Worm (Caenorhabditis elegans) whole organism, L4 larva: Measurements from ENCODE around the gene Y75B8A.39.
A peak's percentile ranks its signal among the peaks of the same experiment; 100 is the strongest.

Experiments used
- F26F4.8 ChIP-seq: fragments of 200-800 bp; sonication (Bioruptor generic); conservative IDR thresholded peaks from 2 replicates; pipeline ENCODE4 v1.3.6; 2022; ENCODE audit warnings: missing genetic modification characterization, missing compliant biosample characterization
- F44E2.7 ChIP-seq: fragments of 200-800 bp; sonication (Bioruptor generic); IDR thresholded peaks from 2 replicates; pipeline ENCODE4 v2.1.2; 2022; ENCODE audit warnings: missing genetic modification characterization, missing compliant biosample characterization
- F49E8.2 ChIP-seq: sonication (generic microtip); optimal IDR thresholded peaks from 2 replicates; lab custom pipeline; 2016; ENCODE audit warnings: missing compliant biosample characterization, mild to moderate bottlenecking, missing genetic modification characterization, borderline replicate concordance
- R02D3.7 ChIP-seq: fragments of 150-350 bp; sonication (generic microtip); optimal IDR thresholded peaks from 3 replicates; lab custom pipeline; 2014; ENCODE audit warnings: missing biosample characterization, missing genetic modification characterization
- T20F7.1 ChIP-seq: fragments of 200-800 bp; sonication (Bioruptor generic); optimal IDR thresholded peaks from 2 replicates; lab custom pipeline; 2018; ENCODE audit warnings: mild to moderate bottlenecking, missing genetic modification characterization, missing compliant biosample characterization
- T26A8.4 ChIP-seq: fragments of 200-800 bp; sonication (Bioruptor generic); IDR thresholded peaks from 2 replicates; pipeline ENCODE4 v1.3.6; 2022; ENCODE audit warnings: missing genetic modification characterization, missing compliant biosample characterization
- arid-1 ChIP-seq: fragments of 200-800 bp; sonication (Bioruptor generic); conservative IDR thresholded peaks from 2 replicates; pipeline ENCODE4 v1.3.6; 2022; ENCODE audit warnings: missing genetic modification reagents, missing genetic modification characterization, missing compliant biosample characterization
- ceh-20 ChIP-seq: fragments of 200-800 bp; sonication (Bioruptor generic); IDR thresholded peaks from 2 replicates; pipeline ENCODE4 v1.3.6; 2022; ENCODE audit warnings: missing genetic modification reagents, missing genetic modification characterization, missing compliant biosample characterization
- ceh-28 ChIP-seq: fragments of 150-350 bp; optimal IDR thresholded peaks from 2 replicates; lab custom pipeline; 2014; ENCODE audit warnings: missing biosample characterization, missing genetic modification reagents, missing genetic modification characterization
- ceh-32 ChIP-seq: sonication (generic microtip); optimal IDR thresholded peaks from 2 replicates; lab custom pipeline; 2016; ENCODE audit warnings: mild to moderate bottlenecking, missing genetic modification characterization, missing compliant biosample characterization; ENCODE audit not compliant: poor library complexity
- ceh-44 ChIP-seq: fragments of 200-800 bp; sonication (Bioruptor generic); IDR thresholded peaks from 2 replicates; pipeline ENCODE4 v1.3.6; 2022; ENCODE audit warnings: missing genetic modification reagents, missing genetic modification characterization, missing compliant biosample characterization
- ces-1 ChIP-seq: fragments of 150-350 bp; sonication (generic microtip); optimal IDR thresholded peaks from 4 replicates; lab custom pipeline; 2014; ENCODE audit warnings: missing biosample characterization, missing genetic modification reagents, missing genetic modification characterization
- ctbp-1 ChIP-seq: fragments of 200-800 bp; sonication (Bioruptor generic); IDR thresholded peaks from 2 replicates; pipeline ENCODE4 v1.3.6; 2022; ENCODE audit warnings: missing genetic modification reagents, missing genetic modification characterization, missing compliant biosample characterization
- daf-12 ChIP-seq: fragments of 150-350 bp; optimal IDR thresholded peaks from 2 replicates; lab custom pipeline; 2014; ENCODE audit warnings: missing biosample characterization, missing genetic modification reagents, missing genetic modification characterization
- daf-16 ChIP-seq, 3 experiments: sonication (generic microtip); optimal IDR thresholded peaks; 2 replicates each; lab custom pipeline; 2016 to 2017; ENCODE audit warnings: missing genetic modification characterization in 3 of 3, missing genetic modification reagents in 3 of 3, mild to moderate bottlenecking in 2 of 3, missing compliant biosample characterization in 2 of 3, missing biosample characterization in 1 of 3, moderate library complexity in 1 of 3
- daf-8 ChIP-seq: fragments of 200-800 bp; sonication (Bioruptor generic); IDR thresholded peaks from 2 replicates; pipeline ENCODE4 v1.3.6; 2022; ENCODE audit warnings: missing genetic modification characterization, missing compliant biosample characterization
- dmd-6 ChIP-seq: fragments of 200-800 bp; sonication (Bioruptor generic); IDR thresholded peaks from 2 replicates; pipeline ENCODE4 v1.3.6; 2022; ENCODE audit warnings: missing genetic modification reagents, missing genetic modification characterization, missing compliant biosample characterization
- duxl-1 ChIP-seq: sonication (generic microtip); optimal IDR thresholded peaks from 2 replicates; lab custom pipeline; 2016; ENCODE audit warnings: mild to moderate bottlenecking, missing genetic modification characterization, moderate library complexity, missing compliant biosample characterization; ENCODE audit not compliant: poor library complexity
- dve-1 ChIP-seq: sonication (generic microtip); optimal IDR thresholded peaks from 2 replicates; lab custom pipeline; 2017; ENCODE audit warnings: antibody characterized with exemption, mild to moderate bottlenecking, missing genetic modification characterization, missing compliant biosample characterization; ENCODE audit not compliant: insufficient read depth
- egl-27 ChIP-seq: sonication (generic microtip); optimal IDR thresholded peaks from 3 replicates; lab custom pipeline; 2017; ENCODE audit warnings: missing biosample characterization, missing genetic modification reagents, missing genetic modification characterization
- fos-1 ChIP-seq: fragments of 150-350 bp; optimal IDR thresholded peaks from 2 replicates; lab custom pipeline; 2014; ENCODE audit warnings: missing biosample characterization, missing genetic modification characterization
- hlh-11 ChIP-seq: fragments of 200-800 bp; sonication (Bioruptor generic); optimal IDR thresholded peaks from 2 replicates; lab custom pipeline; 2018; ENCODE audit warnings: mild to moderate bottlenecking, missing genetic modification characterization, missing compliant biosample characterization
- hlh-30 ChIP-seq: sonication (generic microtip); optimal IDR thresholded peaks from 2 replicates; lab custom pipeline; 2017; ENCODE audit warnings: antibody characterized with exemption, mild to moderate bottlenecking, missing genetic modification characterization, missing compliant biosample characterization; ENCODE audit not compliant: insufficient read depth
- lim-7 ChIP-seq: fragments of 200-800 bp; sonication (Bioruptor generic); IDR thresholded peaks from 2 replicates; pipeline ENCODE4 v1.3.6; 2022; ENCODE audit warnings: missing genetic modification characterization, missing compliant biosample characterization
- lin-13 ChIP-seq: fragments of 150-350 bp; optimal IDR thresholded peaks from 2 replicates; lab custom pipeline; 2014; ENCODE audit warnings: missing biosample characterization, missing genetic modification reagents, missing genetic modification characterization
- lin-15B ChIP-seq: fragments of 150-350 bp; sonication (generic microtip); optimal IDR thresholded peaks from 3 replicates; lab custom pipeline; 2014; ENCODE audit warnings: missing biosample characterization, missing genetic modification characterization
- lin-38 ChIP-seq: fragments of 200-800 bp; sonication (Bioruptor generic); IDR thresholded peaks from 2 replicates; pipeline ENCODE4 v1.3.6; 2022; ENCODE audit warnings: missing genetic modification reagents, missing genetic modification characterization, missing compliant biosample characterization
- lin-39 ChIP-seq: fragments of 150-350 bp; optimal IDR thresholded peaks from 2 replicates; lab custom pipeline; 2014; ENCODE audit warnings: missing biosample characterization, missing genetic modification reagents, missing genetic modification characterization
- madf-5 ChIP-seq, 2 experiments: fragments of 200-800 bp; sonication (Bioruptor generic); IDR thresholded peaks; 2 replicates each; pipeline ENCODE4 v1.3.6; 2022; ENCODE audit warnings: missing compliant biosample characterization in 2 of 2, missing genetic modification characterization in 2 of 2
- mes-2 ChIP-seq: sonication (generic microtip); optimal IDR thresholded peaks from 2 replicates; lab custom pipeline; 2016; ENCODE audit warnings: missing genotype, mild to moderate bottlenecking, missing genetic modification characterization, missing compliant biosample characterization; ENCODE audit not compliant: poor library complexity, severe bottlenecking
- mxl-3 ChIP-seq: fragments of 200-800 bp; sonication (Bioruptor generic); optimal IDR thresholded peaks from 2 replicates; lab custom pipeline; 2018; ENCODE audit warnings: mild to moderate bottlenecking, missing genetic modification characterization, missing compliant biosample characterization
- nhr-10 ChIP-seq: fragments of 150-350 bp; optimal IDR thresholded peaks from 2 replicates; lab custom pipeline; 2014; ENCODE audit warnings: missing biosample characterization, missing genetic modification characterization
- nhr-102 ChIP-seq: sonication (generic microtip); optimal IDR thresholded peaks from 2 replicates; lab custom pipeline; 2016; ENCODE audit warnings: mild to moderate bottlenecking, missing genetic modification characterization, moderate library complexity, missing compliant biosample characterization
- nhr-111 ChIP-seq: fragments of 200-800 bp; sonication (Bioruptor generic); optimal IDR thresholded peaks from 2 replicates; lab custom pipeline; 2018; ENCODE audit warnings: mild to moderate bottlenecking, missing genetic modification characterization, missing compliant biosample characterization
- nhr-6 ChIP-seq: fragments of 150-350 bp; optimal IDR thresholded peaks from 2 replicates; lab custom pipeline; 2014; ENCODE audit warnings: missing biosample characterization, missing genetic modification characterization
- nhr-76 ChIP-seq: fragments of 150-350 bp; optimal IDR thresholded peaks from 2 replicates; lab custom pipeline; 2014; ENCODE audit warnings: missing biosample characterization, missing genetic modification characterization
- nhr-77 ChIP-seq: fragments of 150-350 bp; optimal IDR thresholded peaks from 2 replicates; lab custom pipeline; 2014; ENCODE audit warnings: missing biosample characterization, missing genetic modification characterization
- pha-4 ChIP-seq, 2 experiments: fragments of 150-350 bp in 1 of 2; fragments of 200-800 bp in 1 of 2; sonication (Bioruptor generic) in 1 of 2; IDR thresholded peaks in 1 of 2; optimal IDR thresholded peaks in 1 of 2; 2 replicates each; pipeline versions ENCODE4 v1.3.6 to Lab custom; 2014 to 2022; ENCODE audit warnings: missing genetic modification characterization in 2 of 2, missing genetic modification reagents in 2 of 2, missing biosample characterization in 1 of 2, missing compliant biosample characterization in 1 of 2
- pqm-1 ChIP-seq: sonication (generic microtip); optimal IDR thresholded peaks from 2 replicates; lab custom pipeline; 2017; ENCODE audit warnings: missing biosample characterization, missing genetic modification characterization
- saeg-2 ChIP-seq: fragments of 200-800 bp; sonication (Bioruptor generic); IDR thresholded peaks from 2 replicates; pipeline ENCODE4 v1.3.6; 2022; ENCODE audit warnings: missing genetic modification reagents, missing genetic modification characterization, missing compliant biosample characterization
- skn-1 ChIP-seq: fragments of 150-350 bp; optimal IDR thresholded peaks from 2 replicates; lab custom pipeline; 2014; ENCODE audit warnings: missing biosample characterization, missing genetic modification characterization
- snpc-1.2 ChIP-seq: fragments of 200-800 bp; sonication (Bioruptor generic); IDR thresholded peaks from 2 replicates; pipeline ENCODE4 v1.3.6; 2022; ENCODE audit warnings: missing genetic modification reagents, missing genetic modification characterization, missing compliant biosample characterization
- snpc-4 ChIP-seq: fragments of 150-350 bp; optimal IDR thresholded peaks from 2 replicates; lab custom pipeline; 2014; ENCODE audit warnings: missing biosample characterization, missing genetic modification characterization
- spr-1 ChIP-seq: sonication (generic microtip); optimal IDR thresholded peaks from 2 replicates; lab custom pipeline; 2016; ENCODE audit warnings: mild to moderate bottlenecking, missing genetic modification characterization, missing compliant biosample characterization
- unc-39 ChIP-seq: sonication (generic microtip); optimal IDR thresholded peaks from 2 replicates; lab custom pipeline; 2017; ENCODE audit warnings: missing biosample characterization, missing genetic modification characterization
- zag-1 ChIP-seq: fragments of 150-350 bp; optimal IDR thresholded peaks from 2 replicates; lab custom pipeline; 2014; ENCODE audit warnings: missing biosample characterization, missing genetic modification characterization
- zfp-2 ChIP-seq: sonication (generic microtip); optimal IDR thresholded peaks from 2 replicates; lab custom pipeline; 2016; ENCODE audit warnings: mild to moderate bottlenecking, missing genetic modification characterization, missing compliant biosample characterization
- zfp-3 ChIP-seq: fragments of 200-800 bp; sonication (Bioruptor generic); conservative IDR thresholded peaks from 2 replicates; pipeline ENCODE4 v1.3.6; 2022; ENCODE audit warnings: missing genetic modification reagents, missing genetic modification characterization, missing compliant biosample characterization
- zip-11 ChIP-seq: fragments of 200-800 bp; sonication (Bioruptor generic); IDR thresholded peaks from 2 replicates; pipeline ENCODE4 v1.3.6; 2022; ENCODE audit warnings: missing genetic modification characterization, missing compliant biosample characterization
- ztf-7 ChIP-seq: fragments of 150-350 bp; optimal IDR thresholded peaks from 2 replicates; lab custom pipeline; 2014; ENCODE audit warnings: missing biosample characterization, missing genetic modification characterization

The Y75B8A.39 gene

ce11 chrIII:12351301-12351700, 38.3 kb downstream of the Y75B8A.39 start, which contains the start of the genes pph-4.1 and Y75B8A.31 (continued):
- TF ChIP-seq dve-1 (tag; lab: Kevin White, UChicago), result peak; percentile 84
- peak; percentile 22 for TF ChIP-seq ztf-7 (tag; lab: Kevin White, UChicago)
- TF ChIP-seq ceh-20, result peak; percentile 54; the same call in 1 of the 2 replicates
- TF ChIP-seq pqm-1, result no peak
- TF ChIP-seq daf-16 (GFP tag; optimal IDR thresholded peaks at IDR 0.05; lab: Kevin White, UChicago), result peak; percentile 12 to 45
- peak; percentile 37 for TF ChIP-seq daf-16 (tag; optimal IDR thresholded peaks at IDR 0.05; lab: Kevin White, UChicago)
- TF ChIP-seq lin-38, result peak; percentile 99
- TF ChIP-seq nhr-10 (tag; lab: Kevin White, UChicago), result no peak
- peak; percentile 41 for TF ChIP-seq spr-1 (tag; lab: Kevin White, UChicago)
- TF ChIP-seq pha-4 (GFP tag; IDR thresholded peaks at IDR 0.05; lab: Robert Waterston, UW), result peak; percentile 69
- no peak for TF ChIP-seq pha-4 (tag; optimal IDR thresholded peaks at IDR 0.05; lab: Kevin White, UChicago)
- TF ChIP-seq hlh-11 (tag; lab: Kevin White, UChicago), result peak; percentile 75
- TF ChIP-seq zfp-2 (tag; lab: Kevin White, UChicago), result peak; percentile 44
- peak; percentile 65 for TF ChIP-seq nhr-77 (tag; lab: Kevin White, UChicago)
- no peak for TF ChIP-seq fos-1 (tag; lab: Kevin White, UChicago)
- TF ChIP-seq mxl-3 (GFP tag; lab: Kevin White, UChicago), result no peak
- no peak for TF ChIP-seq ces-1 (GFP tag; lab: Kevin White, UChicago)
- no peak for TF ChIP-seq ceh-32 (tag; lab: Kevin White, UChicago)
- no peak for TF ChIP-seq daf-12
- TF ChIP-seq mes-2 (tag; lab: Kevin White, UChicago), result peak; percentile 99
- peak; percentile 75 for TF ChIP-seq dmd-6 (GFP tag; lab: Robert Waterston, UW)
- TF ChIP-seq duxl-1 (tag; lab: Kevin White, UChicago), result peak; percentile 0
- peak; percentile 54; the same call in 1 of the 2 replicates for TF ChIP-seq arid-1 (GFP tag; lab: Robert Waterston, UW)
- no peak for TF ChIP-seq ceh-28 (tag; lab: Kevin White, UChicago)
- 0 out of 2 replicates have a peak, but pooled peaks have one; percentile 31 for TF ChIP-seq ceh-44 (GFP tag; lab: Robert Waterston, UW)
- no peak for TF ChIP-seq snpc-4 (tag; lab: Kevin White, UChicago)
- peak; percentile 77 for TF ChIP-seq nhr-6 (tag; lab: Kevin White, UChicago)
- no peak for TF ChIP-seq unc-39 (tag; lab: Kevin White, UChicago)
- TF ChIP-seq lin-15B (tag; lab: Kevin White, UChicago), result peak; percentile 84
- TF ChIP-seq egl-27 (tag; lab: Kevin White, UChicago), result no peak
- TF ChIP-seq daf-8 (GFP tag; lab: Robert Waterston, UW), result no peak
- TF ChIP-seq F44E2.7 (GFP tag; lab: Robert Waterston, UW), result no peak
- peak; percentile 71 for TF ChIP-seq nhr-102
- peak; percentile 53 for TF ChIP-seq T26A8.4
- TF ChIP-seq T20F7.1 (GFP tag; lab: Kevin White, UChicago), result no peak
- TF ChIP-seq F26F4.8 (GFP tag; lab: Robert Waterston, UW), result no peak
- no peak for TF ChIP-seq nhr-111
- TF ChIP-seq ctbp-1, result no peak
- TF ChIP-seq nhr-76 (tag; lab: Kevin White, UChicago), result no peak
- TF ChIP-seq madf-5 (GFP tag; IDR thresholded peaks at IDR 0.05; lab: Robert Waterston, UW), result no peak
- peak; percentile 81 for TF ChIP-seq lin-13 (GFP tag; lab: Kevin White, UChicago)
- no peak for TF ChIP-seq zag-1 (tag; lab: Kevin White, UChicago)
- TF ChIP-seq saeg-2 (GFP tag; lab: Robert Waterston, UW), result no peak
- TF ChIP-seq R02D3.7 (tag; lab: Kevin White, UChicago), result no peak
- TF ChIP-seq zfp-3 (GFP tag; lab: Robert Waterston, UW), result 0 out of 2 replicates have a peak, but pooled peaks have one; percentile 27
- peak; percentile 34 for TF ChIP-seq F49E8.2 (tag; lab: Kevin White, UChicago)
- TF ChIP-seq skn-1 (tag; lab: Kevin White, UChicago), result no peak
- no peak for TF ChIP-seq lim-7 (GFP tag; lab: Robert Waterston, UW)
- TF ChIP-seq lin-39, result no peak
- no peak for TF ChIP-seq zip-11
- TF ChIP-seq hlh-30 (tag; lab: Kevin White, UChicago), result peak; percentile 67
- no peak for TF ChIP-seq snpc-1.2 (GFP tag; lab: Robert Waterston, UW)
